Worm (Caenorhabditis elegans) whole organism, dauer: ENCODE measurements around the gene ZK688.10.

Experiments used
- unc-62 ChIP-seq: sonication (generic microtip); optimal IDR thresholded peaks from 2 replicates; lab custom pipeline; 2017; ENCODE audit warnings: missing biosample characterization, missing genetic modification reagents, missing genetic modification characterization

ZK688.10 gene

DNA sequence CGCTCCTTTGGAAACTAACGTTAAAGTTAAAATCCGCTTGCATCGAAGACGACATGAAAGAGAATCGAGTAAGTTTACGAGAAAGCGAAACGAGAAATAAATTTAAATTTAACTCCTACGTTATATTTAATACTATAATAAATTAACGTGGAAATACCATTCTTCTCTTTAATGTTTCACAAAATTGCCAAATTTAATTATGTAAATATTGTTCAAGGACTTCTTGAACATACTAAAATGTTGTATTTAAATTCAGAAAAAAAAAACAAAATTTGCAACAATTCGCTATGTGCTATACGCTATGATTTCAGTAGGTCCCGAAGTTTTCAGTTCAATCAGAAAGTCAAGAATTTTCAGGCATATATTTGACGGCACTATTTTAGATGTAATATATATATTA lies at the start of gene ZK688.10:
Gene ZK688.10 (minus strand): TSS at position 101 of the 400 bp plus-strand sequence.
- no peak for TF ChIP-seq unc-62

- TF ChIP-seq unc-62 = no peak
Observed at ce11 chrIII:7941417-7941816, 44.6 kb upstream of the ZK688.10 start, which contains the start of gene kle-2. TSS of gene kle-2 (plus strand) at chrIII:7941717.

ce11 chrIII:7940819-7941218 lies 44.0 kb upstream of the ZK688.10 start, which contains the start of gene C29E4.12:
TSS of gene C29E4.12 (plus strand) at chrIII:7941151.
- no peak for TF ChIP-seq unc-62

DNA sequence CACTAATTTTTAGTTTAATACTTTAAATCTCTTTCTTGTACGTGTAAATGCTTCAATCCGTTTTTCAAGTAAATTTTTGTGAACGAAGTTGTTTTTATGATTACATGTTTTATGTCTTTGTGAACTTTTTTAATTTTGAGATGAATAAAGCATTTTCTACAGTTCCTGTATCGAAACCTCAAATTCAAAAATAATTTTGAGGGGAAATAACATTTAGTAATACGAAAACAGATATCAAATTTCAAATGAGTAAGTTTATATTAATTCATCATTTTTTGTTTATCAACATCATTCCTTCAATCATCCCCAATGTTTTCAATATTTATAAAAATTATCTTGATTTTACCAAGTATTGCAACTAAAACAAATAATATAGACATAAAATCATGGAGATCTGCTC lies 40.7 kb upstream of the ZK688.10 start, which contains the start of gene C29E4.10:
Gene C29E4.10 (plus strand): TSS at position 301 of the 400 bp plus-strand sequence.
- TF ChIP-seq unc-62 = no peak

DNA sequence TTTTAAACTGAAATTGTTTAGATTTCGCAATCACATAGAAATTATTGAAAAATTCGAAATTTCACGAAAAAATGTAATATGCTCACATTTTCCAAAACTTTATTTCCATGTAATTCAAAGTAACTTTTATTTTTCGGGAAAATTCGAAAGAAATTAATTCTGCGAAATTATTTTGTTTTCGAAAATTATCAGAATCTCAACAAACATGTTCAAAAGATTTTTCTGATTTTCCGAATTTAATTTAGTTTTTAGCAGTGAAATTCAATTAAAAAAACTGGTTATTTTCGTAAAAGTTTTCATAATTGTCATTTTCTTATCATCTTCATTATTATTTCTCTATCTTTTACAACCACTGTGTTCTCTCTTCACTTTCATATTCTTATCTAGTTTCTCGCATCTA lies 36.4 kb upstream of the ZK688.10 start, which contains the start of gene ran-2:
Gene ran-2 (plus strand): TSS at position 301 of the 400 bp plus-strand sequence.
- TF ChIP-seq unc-62 = no peak

DNA sequence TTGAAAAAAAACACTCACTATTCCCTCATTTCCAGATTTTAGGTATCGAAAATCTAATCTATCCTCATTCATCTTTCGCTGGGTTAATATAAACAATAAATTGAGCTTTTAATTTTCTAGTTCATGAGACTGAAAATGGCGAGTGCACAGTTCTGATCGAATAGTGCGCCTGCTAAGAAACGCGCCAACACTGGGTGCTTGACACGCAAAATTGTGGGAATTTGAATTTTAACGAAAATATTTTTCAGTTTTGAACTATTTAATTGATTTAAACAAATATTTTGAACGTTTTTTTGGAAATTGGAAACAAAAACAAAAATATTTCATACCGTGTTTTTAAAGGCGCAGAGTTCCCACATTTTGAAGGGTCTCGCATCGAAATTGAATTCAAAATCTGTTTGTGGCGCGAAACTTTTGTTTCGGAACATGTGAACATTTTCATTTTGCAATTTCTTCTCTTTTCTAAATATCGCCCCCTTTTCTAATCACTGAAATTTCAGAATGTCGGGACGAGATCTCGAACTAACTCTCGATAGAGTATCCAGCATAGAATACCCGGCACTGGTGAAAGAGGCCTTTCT lies 31.8 kb upstream of the ZK688.10 start, which contains the start of the genes C29E4.13 and npp-15:
Gene C29E4.13 (minus strand): TSS at position 169 of the 581 bp plus-strand sequence.
Gene npp-15 (plus strand): TSS at position 495 of the 581 bp plus-strand sequence.
- TF ChIP-seq unc-62 = no peak

DNA sequence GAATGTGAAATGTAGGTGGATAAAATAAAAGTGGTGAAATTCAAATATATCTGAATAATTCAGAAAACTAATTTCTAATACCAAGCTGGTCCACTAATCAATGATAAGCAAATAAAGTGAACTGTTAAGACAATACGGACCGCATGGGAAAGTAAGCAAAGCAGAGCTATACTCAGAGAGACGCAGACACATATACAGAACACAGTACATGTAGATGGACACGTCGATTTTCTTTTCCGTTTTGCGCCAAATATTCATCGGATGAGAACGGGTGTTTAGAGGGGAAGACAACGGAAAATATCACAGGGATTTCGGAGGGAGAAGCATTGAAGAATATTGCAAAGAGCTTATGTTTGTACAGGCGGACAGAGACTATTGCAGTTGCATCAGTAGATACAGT lies 29.1 kb upstream of the ZK688.10 start:
- no peak for TF ChIP-seq unc-62

DNA sequence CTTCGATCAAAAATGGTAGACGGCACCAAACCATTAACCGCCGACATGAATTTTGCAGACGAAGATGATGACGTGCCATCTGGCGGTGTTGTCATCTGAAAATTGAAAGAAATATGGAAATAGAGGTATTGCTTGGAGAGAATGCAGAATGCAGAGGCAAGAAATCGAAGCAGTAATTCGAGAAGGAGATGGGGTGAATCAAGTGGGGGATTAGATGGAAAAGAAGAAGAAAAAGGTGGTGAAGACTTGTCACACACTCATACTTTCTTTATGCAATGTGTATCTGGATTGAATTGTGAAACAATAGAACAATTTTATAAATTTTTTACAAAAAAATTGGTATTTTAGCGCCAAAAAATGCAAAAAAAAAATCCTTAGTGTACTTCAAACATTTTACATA lies 28.0 kb upstream of the ZK688.10 start, which contains the start of gene tag-250:
Gene tag-250 (minus strand): TSS at position 101 of the 400 bp plus-strand sequence.
- no peak for TF ChIP-seq unc-62

- no peak for TF ChIP-seq unc-62
Observed at ce11 chrIII:7922207-7922606, 25.4 kb upstream of the ZK688.10 start, which contains the start of gene C29E4.17. TSS of gene C29E4.17 (plus strand) at chrIII:7922507.

- no peak for TF ChIP-seq unc-62
Observed at ce11 chrIII:7919823-7920222, 23.0 kb upstream of the ZK688.10 start, which contains the start of gene C29E4.14. TSS of gene C29E4.14 (plus strand) at chrIII:7920123.

- no peak for TF ChIP-seq unc-62
Observed at ce11 chrIII:7917667-7918066, 20.8 kb upstream of the ZK688.10 start, which contains the start of gene gly-3. TSS of gene gly-3 (minus strand) at chrIII:7917767.

ce11 chrIII:7913488-7913887 lies 16.7 kb upstream of the ZK688.10 start, which contains the start of gene ZK688.12:
TSS of gene ZK688.12 (minus strand) at chrIII:7913588.
- TF ChIP-seq unc-62 = no peak

DNA sequence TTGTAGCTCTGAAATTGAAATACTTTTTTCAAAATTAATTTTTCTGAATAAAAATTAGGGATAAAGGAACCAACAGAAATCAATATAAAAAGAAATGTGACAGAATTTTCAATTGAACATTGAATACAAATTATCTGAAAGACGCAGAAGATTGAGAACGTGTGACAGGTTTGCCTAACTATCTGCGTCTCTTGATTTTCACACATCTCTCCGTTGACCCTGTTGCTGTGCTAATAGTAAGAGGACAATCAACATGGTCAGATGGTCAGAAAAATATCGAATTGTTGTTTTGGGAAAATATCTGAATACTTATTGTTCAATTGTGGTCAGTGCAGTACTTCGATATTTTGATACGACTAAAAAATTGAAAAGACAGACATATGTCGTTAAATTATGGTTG lies 14.8 kb upstream of the ZK688.10 start, which contains the start of gene ZK688.7:
Gene ZK688.7 (minus strand): TSS at position 14 of the 400 bp plus-strand sequence.
- no peak for TF ChIP-seq unc-62

ce11 chrIII:7909263-7909662 lies 12.4 kb upstream of the ZK688.10 start, which contains the start of gene ZK688.1:
TSS of gene ZK688.1 (plus strand) at chrIII:7909563.
- no peak for TF ChIP-seq unc-62

DNA sequence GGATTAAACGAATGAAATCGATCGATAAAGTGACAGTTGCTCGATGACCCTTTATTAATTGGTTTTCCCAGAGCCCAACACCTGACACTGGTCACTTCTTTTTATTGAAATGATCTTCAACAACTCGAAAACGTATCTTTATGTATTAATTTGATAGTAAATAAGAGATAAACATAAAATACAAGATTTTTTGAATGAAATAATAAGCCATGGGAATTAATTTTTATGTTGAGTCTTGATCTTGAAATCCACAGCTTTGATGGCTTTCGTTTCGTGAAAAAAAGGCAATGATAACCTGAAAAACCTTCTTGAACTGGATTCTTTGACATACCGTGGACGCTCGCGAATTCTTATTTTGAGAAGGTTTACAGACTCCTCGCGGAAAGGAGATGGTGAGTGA lies 10.7 kb upstream of the ZK688.10 start, which contains the start of gene pcp-5:
Gene pcp-5 (minus strand): TSS at position 101 of the 400 bp plus-strand sequence.
- TF ChIP-seq unc-62 = no peak

DNA sequence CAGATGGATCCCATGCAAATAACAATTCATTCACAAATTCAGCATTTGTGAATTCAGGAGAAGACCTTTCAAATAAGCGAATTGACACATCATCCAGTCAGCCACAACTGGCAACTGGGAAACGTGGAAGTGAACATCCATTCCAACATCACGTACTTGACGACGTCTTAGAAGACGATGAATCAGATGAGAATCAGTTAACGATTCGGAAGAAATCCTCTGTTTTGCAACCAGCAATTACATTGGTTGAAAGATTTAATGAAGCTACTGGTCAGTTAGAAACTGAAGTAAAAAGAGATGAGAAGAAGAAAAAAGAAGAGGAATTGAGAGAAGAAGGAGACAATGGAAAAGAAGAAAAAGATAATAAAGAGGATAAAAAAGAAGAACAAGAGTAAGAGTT lies 6.6 kb upstream of the ZK688.10 start:
- TF ChIP-seq unc-62 = no peak

- no peak for TF ChIP-seq unc-62
Observed at ce11 chrIII:7900733-7901132, 3.9 kb upstream of the ZK688.10 start, which contains the start of gene best-24. TSS of gene best-24 (plus strand) at chrIII:7901033.

DNA sequence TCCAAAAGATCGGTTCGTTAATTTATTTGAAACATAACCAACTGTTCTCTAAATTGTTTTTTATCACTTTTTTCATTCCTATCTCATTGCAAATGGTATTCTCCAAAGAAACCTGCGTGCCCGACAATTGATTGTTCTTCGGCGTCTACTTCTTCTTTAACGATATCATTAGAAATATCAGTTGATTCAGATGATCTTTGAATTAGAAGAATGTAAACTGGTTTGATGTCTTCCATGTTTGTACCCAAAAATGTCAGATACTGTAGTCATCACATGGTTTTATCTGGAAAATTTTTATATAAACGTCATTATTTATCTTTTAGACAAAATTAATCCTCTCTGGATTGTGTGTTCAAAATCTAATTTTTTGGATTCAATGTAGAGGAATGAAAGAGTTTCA lies 908 bp upstream of the ZK688.10 start:
- TF ChIP-seq unc-62 = no peak
